Worm (Caenorhabditis elegans) whole organism, L1 larva: ENCODE data around the gene rab-6.1.

ENCODE experiments used
- F16B12.6 ChIP-seq: fragments of 150-350 bp; optimal IDR thresholded peaks from 2 replicates; lab custom pipeline; 2014; ENCODE audit warnings: missing biosample characterization, missing genetic modification characterization
- aly-2 ChIP-seq: fragments of 150-350 bp; optimal IDR thresholded peaks from 2 replicates; lab custom pipeline; 2014; ENCODE audit warnings: missing biosample characterization, missing genetic modification characterization
- ceh-8 ChIP-seq: fragments of 200-800 bp; sonication (Bioruptor generic); optimal IDR thresholded peaks from 2 replicates; lab custom pipeline; 2018; ENCODE audit warnings: mild to moderate bottlenecking, missing genetic modification characterization, moderate library complexity, missing compliant biosample characterization
- ceh-82 ChIP-seq, 3 experiments: fragments of 150-350 bp in 1 of 3; sonication (generic microtip) in 2 of 3; optimal IDR thresholded peaks; 2 replicates each; lab custom pipeline; 2014 to 2017; ENCODE audit warnings: missing biosample characterization in 3 of 3, missing genetic modification characterization in 3 of 3
- ceh-88 ChIP-seq: fragments of 200-800 bp; sonication (Bioruptor generic); IDR thresholded peaks from 2 replicates; pipeline ENCODE4 v1.3.6; 2022; ENCODE audit warnings: missing genetic modification characterization, missing compliant biosample characterization
- ceh-90 ChIP-seq: sonication (generic microtip); optimal IDR thresholded peaks from 2 replicates; lab custom pipeline; 2016; ENCODE audit warnings: missing genetic modification characterization, missing compliant biosample characterization
- ces-1 ChIP-seq: fragments of 150-350 bp; optimal IDR thresholded peaks from 2 replicates; lab custom pipeline; 2014; ENCODE audit warnings: missing biosample characterization, missing genetic modification reagents, missing genetic modification characterization
- dpl-1 ChIP-seq, 3 experiments: fragments of 150-350 bp in 2 of 3; sonication (generic microtip) in 1 of 3; optimal IDR thresholded peaks; 2 replicates each; lab custom pipeline; 2014 to 2017; ENCODE audit warnings: missing biosample characterization in 3 of 3, missing genetic modification characterization in 3 of 3, missing genetic modification reagents in 3 of 3
- efl-1 ChIP-seq, 4 experiments: fragments of 150-350 bp; optimal IDR thresholded peaks in 3 of 4; peaks in 1 of 4; 1 replicate in 1 of 4; 2 replicates in 3 of 4; lab custom pipeline; 2014; ENCODE audit warnings: missing biosample characterization in 2 of 4, missing genetic modification characterization in 2 of 4, missing genetic modification reagents in 2 of 4
- fkh-4 ChIP-seq: sonication (generic microtip); optimal IDR thresholded peaks from 2 replicates; lab custom pipeline; 2016; ENCODE audit warnings: missing compliant biosample characterization, missing genetic modification characterization, borderline replicate concordance
- fkh-8 ChIP-seq: sonication (generic microtip); optimal IDR thresholded peaks from 2 replicates; lab custom pipeline; 2016; ENCODE audit warnings: mild to moderate bottlenecking, missing genetic modification characterization, missing compliant biosample characterization
- fos-1 ChIP-seq: fragments of 150-350 bp; optimal IDR thresholded peaks from 2 replicates; lab custom pipeline; 2014; ENCODE audit warnings: missing biosample characterization, missing genetic modification characterization
- hlh-17 ChIP-seq: fragments of 200-800 bp; sonication (Bioruptor generic); optimal IDR thresholded peaks from 2 replicates; lab custom pipeline; 2018; ENCODE audit warnings: missing genetic modification characterization, mild to moderate bottlenecking, missing compliant biosample characterization, moderate library complexity, borderline replicate concordance
- irx-1 ChIP-seq: sonication (generic microtip); optimal IDR thresholded peaks from 2 replicates; lab custom pipeline; 2016; ENCODE audit warnings: missing genetic modification characterization, missing compliant biosample characterization
- isw-1 ChIP-seq: fragments of 200-800 bp; sonication (Bioruptor generic); IDR thresholded peaks from 2 replicates; pipeline ENCODE4 v1.3.6; 2022; ENCODE audit warnings: missing genetic modification characterization, missing compliant biosample characterization
- lin-39 ChIP-seq: fragments of 150-350 bp; optimal IDR thresholded peaks from 2 replicates; lab custom pipeline; 2014; ENCODE audit warnings: missing biosample characterization, missing genetic modification reagents, missing genetic modification characterization
- lir-3 ChIP-seq: sonication (generic microtip); optimal IDR thresholded peaks from 2 replicates; lab custom pipeline; 2016; ENCODE audit warnings: mild to moderate bottlenecking, missing genetic modification characterization, moderate library complexity, missing compliant biosample characterization; ENCODE audit not compliant: poor library complexity
- mdl-1 ChIP-seq, 2 experiments: fragments of 150-350 bp; optimal IDR thresholded peaks; 2 replicates each; lab custom pipeline; 2014 to 2017; ENCODE audit warnings: missing biosample characterization in 2 of 2, missing genetic modification characterization in 2 of 2, inconsistent platforms in 1 of 2
- mep-1 ChIP-seq: fragments of 150-350 bp; optimal IDR thresholded peaks from 2 replicates; lab custom pipeline; 2014; ENCODE audit warnings: missing biosample characterization, missing genetic modification characterization
- nhr-20 ChIP-seq: sonication (generic microtip); optimal IDR thresholded peaks from 2 replicates; lab custom pipeline; 2016; ENCODE audit warnings: mild to moderate bottlenecking, missing genetic modification characterization, missing compliant biosample characterization
- nhr-47 ChIP-seq: sonication (generic microtip); optimal IDR thresholded peaks from 2 replicates; lab custom pipeline; 2016; ENCODE audit warnings: mild to moderate bottlenecking, missing genetic modification characterization, moderate library complexity, missing compliant biosample characterization
- nhr-76 ChIP-seq: sonication (generic microtip); optimal IDR thresholded peaks from 2 replicates; lab custom pipeline; 2017; ENCODE audit warnings: missing biosample characterization, missing genetic modification characterization
- nhr-77 ChIP-seq: fragments of 150-350 bp; optimal IDR thresholded peaks from 2 replicates; lab custom pipeline; 2014; ENCODE audit warnings: missing biosample characterization, missing genetic modification characterization
- nhr-90 ChIP-seq: sonication (generic microtip); optimal IDR thresholded peaks from 2 replicates; lab custom pipeline; 2016; ENCODE audit warnings: mild to moderate bottlenecking, missing genetic modification characterization, missing compliant biosample characterization; ENCODE audit not compliant: poor library complexity
- pag-3 ChIP-seq: sonication (generic microtip); optimal IDR thresholded peaks from 2 replicates; lab custom pipeline; 2017; ENCODE audit warnings: missing genetic modification characterization, mild to moderate bottlenecking, missing compliant biosample characterization, antibody characterized with exemption, borderline replicate concordance; ENCODE audit not compliant: insufficient read depth
- pqm-1 ChIP-seq: sonication (generic microtip); optimal IDR thresholded peaks from 3 replicates; lab custom pipeline; 2017; ENCODE audit warnings: missing biosample characterization, missing genetic modification characterization
- rnt-1 ChIP-seq: sonication (generic microtip); optimal IDR thresholded peaks from 2 replicates; lab custom pipeline; 2016; ENCODE audit warnings: mild to moderate bottlenecking, missing genetic modification characterization, moderate library complexity, missing compliant biosample characterization
- skn-1 ChIP-seq: fragments of 150-350 bp; optimal IDR thresholded peaks from 2 replicates; lab custom pipeline; 2014; ENCODE audit warnings: missing biosample characterization, missing genetic modification characterization
- snpc-4 ChIP-seq: fragments of 150-350 bp; optimal IDR thresholded peaks from 2 replicates; lab custom pipeline; 2014; ENCODE audit warnings: missing biosample characterization, missing genetic modification characterization
- unc-130 ChIP-seq: fragments of 150-350 bp; optimal IDR thresholded peaks from 2 replicates; lab custom pipeline; 2017; ENCODE audit warnings: missing biosample characterization, missing genetic modification characterization, inconsistent platforms
- vab-15 ChIP-seq: sonication (generic microtip); optimal IDR thresholded peaks from 2 replicates; lab custom pipeline; 2017; ENCODE audit warnings: missing genotype, mild to moderate bottlenecking, missing genetic modification characterization, missing compliant biosample characterization
- zag-1 ChIP-seq: fragments of 150-350 bp; optimal IDR thresholded peaks from 2 replicates; lab custom pipeline; 2014; ENCODE audit warnings: missing biosample characterization, missing genetic modification characterization
- zip-4 ChIP-seq: fragments of 200-800 bp; sonication (Bioruptor generic); optimal IDR thresholded peaks from 2 replicates; lab custom pipeline; 2018; ENCODE audit warnings: mild to moderate bottlenecking, missing genetic modification characterization, moderate library complexity, missing compliant biosample characterization
- ztf-4 ChIP-seq: fragments of 150-350 bp; optimal IDR thresholded peaks from 2 replicates; lab custom pipeline; 2014; ENCODE audit warnings: missing biosample characterization, missing genetic modification characterization

The rab-6.1 gene

DNA sequence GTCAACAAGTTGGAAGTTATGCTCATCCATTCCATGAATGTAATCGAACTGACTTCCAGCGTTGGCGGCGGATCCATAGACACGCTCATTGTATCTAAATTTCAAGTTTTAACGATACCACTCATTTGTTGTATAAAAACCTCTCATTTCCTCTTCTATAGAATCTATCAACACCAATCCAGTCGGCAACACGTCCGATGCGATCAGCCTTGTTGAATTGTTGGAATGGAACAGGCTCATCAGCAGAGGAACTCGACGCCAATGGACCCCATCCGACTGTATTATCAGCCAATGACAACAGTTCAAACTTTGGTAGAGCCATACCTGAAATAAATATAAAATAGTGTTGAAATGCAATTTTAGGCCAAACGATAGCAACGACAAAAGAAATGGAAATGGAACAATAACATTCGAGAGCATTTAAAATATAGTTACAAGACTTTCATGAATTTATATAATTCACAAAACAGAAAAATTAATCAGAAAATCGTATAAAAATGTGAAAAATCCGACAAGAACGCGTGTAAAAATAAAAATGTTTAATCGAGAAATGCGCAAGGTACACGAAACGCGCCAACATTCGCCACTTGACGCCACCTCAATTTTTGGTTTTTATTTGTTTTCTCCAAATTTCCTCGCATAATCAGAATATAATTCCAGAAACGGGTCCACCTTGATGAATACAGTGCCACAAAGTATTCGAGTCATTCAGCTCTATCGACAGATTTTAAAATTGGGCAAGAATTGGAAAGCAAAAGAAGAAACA is 34.3 kb downstream of the rab-6.1 start, which contains the start of the genes eif-3.D and R08D7.4 (continued):
- TF ChIP-seq vab-15 (tag; lab: Kevin White, UChicago) = no peak
- TF ChIP-seq ztf-4 (tag; lab: Kevin White, UChicago) = peak; percentile 22
- peak; percentile 60 for TF ChIP-seq lin-39 (tag; lab: Kevin White, UChicago)
- peak; percentile 64 for TF ChIP-seq irx-1 (tag; lab: Kevin White, UChicago)
- no peak for TF ChIP-seq nhr-76 (tag; lab: Kevin White, UChicago)
- peak; percentile 43 to 59 (median 53) for TF ChIP-seq ceh-82 (tag; optimal IDR thresholded peaks at IDR 0.05; lab: Kevin White, UChicago)
- peak; percentile 43 for TF ChIP-seq zip-4 (GFP tag; lab: Kevin White, UChicago)

DNA sequence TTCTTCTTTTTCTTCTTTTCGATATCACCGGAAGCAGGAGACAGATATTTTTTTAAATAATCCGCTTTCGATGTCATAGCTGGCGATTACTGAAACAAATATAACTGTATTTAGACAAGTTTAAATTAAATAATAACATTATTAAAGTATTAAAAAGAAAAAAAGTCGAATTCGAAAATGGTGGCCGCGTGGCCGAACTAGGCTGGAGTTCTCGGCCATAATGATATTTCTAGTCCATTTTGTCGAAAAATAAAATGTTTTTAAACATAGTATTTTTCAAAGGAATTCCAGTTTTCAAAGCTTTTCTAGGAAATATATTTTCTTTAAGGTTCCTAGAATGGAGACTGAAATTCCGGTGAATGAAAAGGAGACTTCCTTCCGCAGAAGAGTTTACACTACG is 38.1 kb downstream of the rab-6.1 start, which contains the start of the genes bud-13 and rpap-2:
TSS of gene bud-13 (minus strand) at position 89 of the 400 bp plus-strand sequence.
TSS of gene rpap-2 (plus strand) at position 329 of the 400 bp plus-strand sequence.
- no peak for TF ChIP-seq hlh-17 (GFP tag; lab: Kevin White, UChicago)
- peak; percentile 15 for TF ChIP-seq mep-1
- peak; percentile 65 for TF ChIP-seq ceh-90 (tag; lab: Kevin White, UChicago)
- TF ChIP-seq nhr-77 = no peak
- TF ChIP-seq ces-1 (GFP tag; lab: Kevin White, UChicago) = no peak
- peak in 1 of 3 experiments; percentile 12 for TF ChIP-seq dpl-1 (GFP tag; optimal IDR thresholded peaks at IDR 0.05; lab: Kevin White, UChicago)
- TF ChIP-seq lir-3 (tag; lab: Kevin White, UChicago) = peak; percentile 27
- no peak for TF ChIP-seq fos-1 (tag; lab: Kevin White, UChicago)
- TF ChIP-seq nhr-47 (tag; lab: Kevin White, UChicago) = peak; percentile 27
- peak; percentile 32 for TF ChIP-seq fkh-4 (tag; lab: Kevin White, UChicago)
- no peak for TF ChIP-seq F16B12.6
- no peak for TF ChIP-seq zag-1 (tag; lab: Kevin White, UChicago)
- no peak for TF ChIP-seq isw-1 (GFP tag; lab: Robert Waterston, UW)
- TF ChIP-seq efl-1 (optimal IDR thresholded peaks at IDR 0.05; lab: Kevin White, UChicago) = no peak
- TF ChIP-seq efl-1 (GFP tag; optimal IDR thresholded peaks at IDR 0.05 in 1 of 2; lab: Kevin White, UChicago) = peak in 1 of 2 experiments; percentile 11
- peak; percentile 63 for TF ChIP-seq rnt-1 (tag; lab: Kevin White, UChicago)

DNA sequence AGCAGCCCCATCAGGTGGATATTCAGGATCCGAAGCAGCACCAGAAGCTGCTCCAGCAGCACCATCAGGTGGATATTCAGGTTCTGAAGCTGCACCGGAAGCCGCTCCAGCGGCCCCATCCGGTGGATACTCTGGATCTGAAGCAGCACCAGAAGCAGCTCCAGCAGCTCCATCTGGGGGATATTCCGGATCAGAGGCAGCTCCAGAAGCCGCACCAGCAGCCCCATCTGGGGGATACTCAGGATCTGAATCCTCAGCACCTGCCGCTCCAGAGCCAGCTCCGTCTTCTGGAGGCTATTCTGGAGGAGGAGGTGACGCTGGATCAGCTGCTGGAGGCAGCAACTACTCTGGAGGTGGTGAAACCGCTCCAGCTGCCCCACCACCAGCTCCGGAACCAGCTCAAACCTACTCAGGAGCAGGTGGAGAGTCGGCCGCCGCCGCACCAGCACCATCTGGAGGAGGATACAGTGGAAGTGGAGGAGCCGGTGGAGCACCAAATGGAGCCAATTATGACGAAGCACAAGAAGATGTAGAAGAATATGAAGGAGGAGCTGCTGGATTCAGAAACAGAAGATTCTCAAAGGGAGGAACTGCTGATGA is 41.0 kb downstream of the rab-6.1 start:
- TF ChIP-seq skn-1 (no peak), efl-1 (optimal IDR thresholded peaks at IDR 0.05; lab: Kevin White, UChicago) (no peak), efl-1 (GFP tag; optimal IDR thresholded peaks at IDR 0.05 in 1 of 2; lab: Kevin White, UChicago) (peak in 1 of 2 experiments; percentile 38), hlh-17 (GFP tag; lab: Kevin White, UChicago) (no peak), ceh-88 (GFP tag; lab: Robert Waterston, UW) (no peak), pag-3 (no peak), ceh-8 (GFP tag; lab: Kevin White, UChicago) (peak; percentile 45), ztf-4 (tag; lab: Kevin White, UChicago) (no peak)

DNA sequence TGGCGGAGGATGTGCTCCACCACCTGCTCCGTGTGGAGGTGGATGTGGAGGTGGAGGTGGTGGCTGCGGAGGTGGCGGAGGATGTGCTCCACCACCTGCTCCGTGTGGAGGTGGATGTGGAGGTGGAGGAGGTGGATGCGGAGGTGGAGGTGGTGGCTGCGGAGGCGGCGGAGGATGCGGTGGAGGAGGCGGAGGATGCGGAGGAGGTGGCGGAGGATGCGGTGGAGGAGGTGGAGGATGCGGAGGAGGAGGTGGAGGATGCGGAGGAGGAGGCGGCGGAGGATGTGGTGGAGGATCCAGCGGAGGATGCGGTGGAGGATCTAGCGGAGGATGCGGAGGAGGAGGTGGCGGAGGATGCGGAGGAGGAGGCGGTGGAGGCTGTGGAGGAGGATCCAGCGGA is 43.3 kb downstream of the rab-6.1 start:
- TF ChIP-seq snpc-4 = no peak
- no peak for TF ChIP-seq pqm-1 (tag; lab: Kevin White, UChicago)
- peak; percentile 68 for TF ChIP-seq ceh-8 (GFP tag; lab: Kevin White, UChicago)
- no peak for TF ChIP-seq mdl-1 (tag; optimal IDR thresholded peaks at IDR 0.05; lab: Kevin White, UChicago)
- TF ChIP-seq aly-2 (tag; lab: Kevin White, UChicago) = no peak
- TF ChIP-seq, all 84 proteins: peak for 1

DNA sequence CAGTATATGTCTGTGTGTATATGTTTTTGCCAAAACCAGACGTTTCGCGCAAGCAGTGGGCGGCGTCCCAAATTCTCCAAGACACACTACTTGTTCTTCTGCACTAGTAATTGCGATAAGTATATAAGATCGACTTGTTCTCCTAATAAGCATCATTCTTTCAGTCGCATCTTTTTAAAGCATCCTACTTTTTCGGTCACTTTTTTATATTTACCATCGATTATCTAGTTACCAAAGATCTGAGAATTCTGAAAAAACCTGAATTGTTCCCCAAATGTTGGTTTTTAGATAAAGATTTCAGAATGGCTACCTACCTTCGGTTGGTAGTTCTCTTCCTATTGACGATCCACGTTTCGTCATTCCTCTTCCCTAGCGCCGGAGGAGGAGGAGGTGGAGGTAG is 43.8 kb downstream of the rab-6.1 start, which contains the start of gene grl-25:
TSS of gene grl-25 (plus strand) at position 301 of the 400 bp plus-strand sequence.
- TF ChIP-seq fkh-8 (tag; lab: Kevin White, UChicago) (no peak), snpc-4 (no peak), nhr-20 (tag; lab: Kevin White, UChicago) (no peak), nhr-90 (tag; lab: Kevin White, UChicago) (no peak), rnt-1 (tag; lab: Kevin White, UChicago) (no peak), unc-130 (tag; lab: Kevin White, UChicago) (no peak)
